Fruit fly (Drosophila melanogaster): ENCODE results near the gene CG6729.

The CG6729 gene

DNA sequence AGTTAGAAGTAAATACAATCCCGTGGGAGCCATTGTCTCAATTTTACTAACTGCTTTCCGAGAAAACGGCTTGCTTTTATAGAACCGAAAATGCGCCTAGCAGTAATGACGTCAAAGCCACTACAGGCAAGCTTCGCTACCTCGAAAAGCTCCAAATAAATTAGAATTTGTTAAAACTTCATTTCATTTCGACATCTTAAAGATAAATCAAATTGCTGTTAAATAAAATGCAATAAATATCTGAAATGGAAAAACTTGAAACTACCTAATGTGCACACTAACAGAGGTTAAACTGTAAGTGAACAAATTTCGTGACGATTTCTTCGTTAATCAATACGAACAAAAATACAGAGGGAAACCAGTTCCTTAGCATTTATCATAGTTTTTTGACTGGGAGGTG is 45.7 kb downstream of the CG6729 start, which contains the start of gene CG7300:
Gene CG7300, minus strand, starts transcription at position 52 of the 400 bp plus-strand sequence.
- TF ChIP-seq CG7987 (GFP tag; optimal IDR thresholded peaks at IDR 0.05) (no peak), mam (GFP tag; optimal IDR thresholded peaks at IDR 0.05) (peak; percentile 40), CG7556 (GFP tag; optimal IDR thresholded peaks at IDR 0.05) (peak; percentile 36), CG12219 (GFP tag; optimal IDR thresholded peaks at IDR 0.05) (peak; percentile 23), CG7357 (GFP tag; IDR thresholded peaks at IDR 0.05) (peak; percentile 60; the same call in 1 of the 3 replicates), sima (GFP tag; optimal IDR thresholded peaks at IDR 0.05) (no peak), tio (GFP tag; optimal IDR thresholded peaks at IDR 0.05) (peak; percentile 18), CG9437 (GFP tag; optimal IDR thresholded peaks at IDR 0.05) (no peak), hkb (optimal IDR thresholded peaks at IDR 0.05) (no peak), hkb (GFP tag; IDR thresholded peaks at IDR 0.05) (peak; percentile 64), B-H1 (GFP tag; IDR thresholded peaks at IDR 0.05) (peak; percentile 26; the same call in 1 of the 3 replicates), Asciz (GFP tag; optimal IDR thresholded peaks at IDR 0.05) (no peak), CG17328 (GFP tag; IDR thresholded peaks at IDR 0.05) (peak; percentile 49), CG34224 (GFP tag; IDR thresholded peaks at IDR 0.05; ENCODE audit: partially characterized antibody) (no peak), z (GFP tag; IDR thresholded peaks at IDR 0.05) (no peak), CG2889 (GFP tag; IDR thresholded peaks at IDR 0.05) (0 out of 3 replicates have a peak, but pooled peaks have one; percentile 27), dmrt11E (tag; optimal IDR thresholded peaks at IDR 0.05) (peak; percentile 24), Dad (GFP tag; optimal IDR thresholded peaks at IDR 0.05) (peak; percentile 27), CG6813 (GFP tag; optimal IDR thresholded peaks at IDR 0.05) (peak; percentile 8), CG18262 (tag; optimal IDR thresholded peaks at IDR 0.05) (peak; percentile 59), CG17361 (GFP tag; IDR thresholded peaks at IDR 0.05) (peak; percentile 54; the same call in 2 of the 3 replicates), dati (GFP tag; IDR thresholded peaks at IDR 0.05) (no peak), ase (GFP tag; IDR thresholded peaks at IDR 0.05) (peak; percentile 33; the same call in 1 of the 3 replicates), CG11093 (GFP tag; IDR thresholded peaks at IDR 0.05) (no peak), ash1 (GFP tag; optimal IDR thresholded peaks at IDR 0.05) (no peak), chif (GFP tag; optimal IDR thresholded peaks at IDR 0.05) (peak; percentile 26 to 40), CG6654 (GFP tag; optimal IDR thresholded peaks at IDR 0.05) (no peak), CrebB (tag; optimal IDR thresholded peaks at IDR 0.05) (no peak), ara (GFP tag; IDR thresholded peaks at IDR 0.05) (peak; percentile 70; the same call in 1 of the 2 replicates), CG10979 (tag; optimal IDR thresholded peaks at IDR 0.05) (peak; percentile 54), D (optimal IDR thresholded peaks at IDR 0.05) (no peak), D (GFP tag; optimal IDR thresholded peaks at IDR 0.05) (peak; percentile 0), CG1233 (GFP tag; optimal IDR thresholded peaks at IDR 0.05) (peak; percentile 52), dmrt99B (tag; optimal IDR thresholded peaks at IDR 0.05) (peak; percentile 56), eve (GFP tag; optimal IDR thresholded peaks at IDR 0.05) (no peak), ato (GFP tag; IDR thresholded peaks at IDR 0.05; ENCODE audit: partially characterized antibody) (no peak), CG12155 (GFP tag; optimal IDR thresholded peaks at IDR 0.05) (peak; percentile 53), CG6683 (GFP tag; optimal IDR thresholded peaks at IDR 0.05) (no peak), chinmo (GFP tag; IDR thresholded peaks at IDR 0.05; ENCODE audit: partially characterized antibody) (no peak), Oli (tag; optimal IDR thresholded peaks at IDR 0.05) (peak; percentile 57), ac (GFP tag; optimal IDR thresholded peaks at IDR 0.05) (no peak), crc (GFP tag; optimal IDR thresholded peaks at IDR 0.05) (no peak), tap (tag; optimal IDR thresholded peaks at IDR 0.05) (peak; percentile 32), Meics (GFP tag; optimal IDR thresholded peaks at IDR 0.05) (peak; percentile 68), CG7839 (tag; optimal IDR thresholded peaks at IDR 0.05) (peak; percentile 74), Hsf (GFP tag; optimal IDR thresholded peaks at IDR 0.05) (peak; percentile 45), emc (GFP tag; optimal IDR thresholded peaks at IDR 0.05) (no peak), HLHmδ (GFP tag; optimal IDR thresholded peaks at IDR 0.05) (no peak), Trl (optimal IDR thresholded peaks at IDR 0.05) (no peak), Trl (GFP tag; optimal IDR thresholded peaks at IDR 0.05) (peak; percentile 32), Hr39 (optimal IDR thresholded peaks at IDR 0.05) (no peak), lilli (GFP tag; optimal IDR thresholded peaks at IDR 0.05) (peak; percentile 62)

Measured in whole organism, embryonic.